Fruit fly (Drosophila melanogaster) whole organism, prepupa: Measurements from ENCODE around the gene PGAP2.

Source experiments
- CG6276 ChIP-seq: fragments of 200-800 bp; sonication (Bioruptor generic); optimal IDR thresholded peaks from 2 replicates; lab custom pipeline; 2017; ENCODE audit warnings: missing biosample characterization, mild to moderate bottlenecking, missing genetic modification characterization
- CG8119 ChIP-seq: fragments of 200-800 bp; sonication (Bioruptor generic); IDR thresholded peaks from 3 replicates; pipeline ENCODE4 v1.3.6; 2022; ENCODE audit warnings: missing biosample characterization, missing genetic modification characterization
- Lpt ChIP-seq: fragments of 200-800 bp; sonication (Bioruptor generic); optimal IDR thresholded peaks from 3 replicates; lab custom pipeline; 2016; ENCODE audit warnings: missing biosample characterization, missing genetic modification characterization
- Met ChIP-seq: fragments of 200-800 bp; sonication (Bioruptor generic); optimal IDR thresholded peaks from 3 replicates; lab custom pipeline; 2016; ENCODE audit warnings: missing biosample characterization, missing genetic modification characterization
- achi ChIP-seq: fragments of 200-800 bp; sonication (Bioruptor generic); optimal IDR thresholded peaks from 3 replicates; lab custom pipeline; 2016; ENCODE audit warnings: missing biosample characterization, missing genetic modification characterization
- esn ChIP-seq: fragments of 200-800 bp; sonication (Bioruptor generic); optimal IDR thresholded peaks from 2 replicates; lab custom pipeline; 2016; ENCODE audit warnings: missing biosample characterization, mild to moderate bottlenecking, missing genetic modification characterization, moderate library complexity
- salr ChIP-seq, 2 experiments: fragments of 200-800 bp; sonication (Bioruptor generic); optimal IDR thresholded peaks; 3 replicates each; lab custom pipeline; 2016 to 2018; ENCODE audit warnings: missing biosample characterization in 2 of 2, missing genetic modification characterization in 2 of 2, mild to moderate bottlenecking in 1 of 2

DNA sequence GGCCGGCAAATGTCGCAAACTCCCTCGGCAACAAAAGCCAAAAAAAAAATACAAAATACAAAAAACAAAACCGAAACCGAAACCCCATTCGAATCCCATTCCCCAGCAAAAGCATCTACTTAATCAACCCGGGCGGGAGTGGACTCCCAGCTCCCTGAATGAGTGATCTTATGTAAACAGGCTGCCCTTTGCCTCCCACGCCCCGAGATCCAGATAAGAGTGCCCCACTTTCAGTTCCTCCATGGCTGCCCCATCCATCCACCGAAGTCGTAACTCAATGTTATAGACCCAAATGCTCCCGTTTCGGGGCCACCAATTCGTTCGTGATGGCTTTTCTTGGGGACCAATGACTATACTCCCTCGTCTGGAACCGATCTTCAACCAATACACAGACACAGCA lies 7.7 kb upstream of the PGAP2 start:
- no peak for TF ChIP-seq CG6276 (GFP tag; lab: Kevin White, UChicago)
- no peak for TF ChIP-seq salr (GFP tag; optimal IDR thresholded peaks at IDR 0.05; lab: Kevin White, UChicago)
- no peak for TF ChIP-seq Lpt (GFP tag; lab: Kevin White, UChicago)
- no peak for TF ChIP-seq achi (GFP tag; lab: Kevin White, UChicago)
- no peak for TF ChIP-seq esn (GFP tag; lab: Kevin White, UChicago)
- TF ChIP-seq Met, result no peak
- no peak for TF ChIP-seq CG8119 (GFP tag; lab: Robert Waterston, UW)
